Worm (Caenorhabditis elegans) whole organism, young adult: ENCODE results near the gene cest-17.
A peak's percentile ranks its signal among the peaks of the same experiment; 100 is the strongest.

Experiments
- K11D2.4 ChIP-seq: fragments of 200-800 bp; sonication (Bioruptor generic); IDR thresholded peaks from 2 replicates; pipeline ENCODE4 v1.3.6; 2022; ENCODE audit warnings: missing genetic modification reagents, missing genetic modification characterization, missing compliant biosample characterization
- Y79H2A.3 ChIP-seq: fragments of 200-800 bp; sonication (Bioruptor generic); conservative IDR thresholded peaks from 2 replicates; pipeline ENCODE4 v1.3.6; 2022; ENCODE audit warnings: missing genetic modification reagents, missing genetic modification characterization, missing compliant biosample characterization
- dox-1 ChIP-seq: fragments of 200-800 bp; sonication (Bioruptor generic); IDR thresholded peaks from 2 replicates; pipeline ENCODE4 v1.3.6; 2022; ENCODE audit warnings: missing genetic modification reagents, missing genetic modification characterization, missing compliant biosample characterization
- egl-18 ChIP-seq: fragments of 200-800 bp; sonication (Bioruptor generic); IDR thresholded peaks from 2 replicates; pipeline ENCODE4 v1.3.6; 2022; ENCODE audit warnings: missing genetic modification reagents, missing genetic modification characterization, missing compliant biosample characterization
- ets-4 ChIP-seq: fragments of 200-800 bp; sonication (Bioruptor generic); optimal IDR thresholded peaks from 2 replicates; lab custom pipeline; 2018; ENCODE audit warnings: mild to moderate bottlenecking, missing genetic modification characterization, missing compliant biosample characterization
- hmg-20 ChIP-seq: fragments of 200-800 bp; sonication (Bioruptor generic); IDR thresholded peaks from 2 replicates; pipeline ENCODE4 v1.3.6; 2022; ENCODE audit warnings: missing genetic modification reagents, missing genetic modification characterization, missing compliant biosample characterization
- lin-35 ChIP-seq, 3 experiments: fragments of 150-350 bp in 2 of 3; sonication (generic microtip) in 1 of 3; optimal IDR thresholded peaks; 2 replicates each; lab custom pipeline; 2014 to 2018; ENCODE audit warnings: missing biosample characterization in 3 of 3, missing genetic modification characterization in 3 of 3, missing genetic modification reagents in 3 of 3
- lir-1 ChIP-seq: fragments of 200-800 bp; sonication (Bioruptor generic); conservative IDR thresholded peaks from 2 replicates; pipeline ENCODE4 v1.3.6; 2022; ENCODE audit warnings: missing genetic modification reagents, missing genetic modification characterization, missing compliant biosample characterization
- sea-2 ChIP-seq: fragments of 200-800 bp; sonication (Bioruptor generic); IDR thresholded peaks from 2 replicates; pipeline ENCODE4 v1.3.6; 2022; ENCODE audit warnings: missing genetic modification characterization, missing compliant biosample characterization
- unc-62 ChIP-seq: fragments of 150-350 bp; optimal IDR thresholded peaks from 2 replicates; lab custom pipeline; 2014; ENCODE audit warnings: missing biosample characterization, missing genetic modification reagents, missing genetic modification characterization
- xnd-1 ChIP-seq: sonication (generic microtip); optimal IDR thresholded peaks from 2 replicates; lab custom pipeline; 2016; ENCODE audit warnings: missing genotype, missing genetic modification reagents, missing genetic modification characterization, missing compliant biosample characterization
- ztf-25 ChIP-seq: fragments of 200-800 bp; sonication (Bioruptor generic); IDR thresholded peaks from 2 replicates; pipeline ENCODE4 v1.3.6; 2022; ENCODE audit warnings: missing genetic modification reagents, missing genetic modification characterization, missing compliant biosample characterization

ce11 chrV:8178914-8179542 lies 24.1 kb upstream of the cest-17 start, which contains the start of gene srp-7:
- no peak; the same call in 1 of the 2 replicates for TF ChIP-seq dox-1 (GFP tag; lab: Robert Waterston, UW)
- no peak for TF ChIP-seq hmg-20 (GFP tag; lab: Robert Waterston, UW)
- no peak for TF ChIP-seq xnd-1 (tag; lab: Kevin White, UChicago)
- TF ChIP-seq unc-62 (GFP tag; lab: Kevin White, UChicago) = no peak
- 0 out of 2 replicates have a peak, but pooled peaks have one; percentile 44 for TF ChIP-seq ztf-25 (GFP tag; lab: Robert Waterston, UW)
- TF ChIP-seq lir-1 = no peak
- TF ChIP-seq ets-4 (GFP tag; lab: Kevin White, UChicago) = no peak
- TF ChIP-seq Y79H2A.3 (GFP tag; lab: Robert Waterston, UW) = no peak
- no peak for TF ChIP-seq lin-35 (GFP tag; optimal IDR thresholded peaks at IDR 0.05; lab: Kevin White, UChicago)
- no peak for TF ChIP-seq sea-2 (GFP tag; lab: Robert Waterston, UW)
- no peak for TF ChIP-seq egl-18
- no peak for TF ChIP-seq K11D2.4 (GFP tag; lab: Robert Waterston, UW)
